Worm (Caenorhabditis elegans) whole organism, L4 larva: Measurements from ENCODE around the gene glr-7.

Source experiments
- F49E8.2 ChIP-seq: sonication (generic microtip); optimal IDR thresholded peaks from 2 replicates; lab custom pipeline; 2016; ENCODE audit warnings: missing compliant biosample characterization, mild to moderate bottlenecking, missing genetic modification characterization, borderline replicate concordance
- R02D3.7 ChIP-seq: fragments of 150-350 bp; sonication (generic microtip); optimal IDR thresholded peaks from 3 replicates; lab custom pipeline; 2014; ENCODE audit warnings: missing biosample characterization, missing genetic modification characterization
- aha-1 ChIP-seq: fragments of 150-350 bp; peaks from one replicate; lab custom pipeline; 2014; ENCODE audit warnings: missing biosample characterization, missing genetic modification characterization
- ama-1 ChIP-seq: fragments of 150-350 bp; optimal IDR thresholded peaks from 2 replicates; lab custom pipeline; 2014; ENCODE audit warnings: inconsistent platforms, mixed read lengths
- arid-1 ChIP-seq: fragments of 200-800 bp; sonication (Bioruptor generic); conservative IDR thresholded peaks from 2 replicates; pipeline ENCODE4 v1.3.6; 2022; ENCODE audit warnings: missing genetic modification reagents, missing genetic modification characterization, missing compliant biosample characterization
- ceh-62 ChIP-seq: sonication (generic microtip); optimal IDR thresholded peaks from 2 replicates; lab custom pipeline; 2017; ENCODE audit warnings: missing biosample characterization, missing genetic modification characterization
- ceh-82 ChIP-seq: sonication (generic microtip); optimal IDR thresholded peaks from 2 replicates; lab custom pipeline; 2017; ENCODE audit warnings: missing biosample characterization, missing genetic modification characterization
- ctbp-1 ChIP-seq: fragments of 200-800 bp; sonication (Bioruptor generic); IDR thresholded peaks from 2 replicates; pipeline ENCODE4 v1.3.6; 2022; ENCODE audit warnings: missing genetic modification reagents, missing genetic modification characterization, missing compliant biosample characterization
- daf-16 ChIP-seq, 3 experiments: sonication (generic microtip); optimal IDR thresholded peaks; 2 replicates each; lab custom pipeline; 2016 to 2017; ENCODE audit warnings: missing genetic modification characterization in 3 of 3, missing genetic modification reagents in 3 of 3, mild to moderate bottlenecking in 2 of 3, missing compliant biosample characterization in 2 of 3, missing biosample characterization in 1 of 3, moderate library complexity in 1 of 3
- daf-8 ChIP-seq: fragments of 200-800 bp; sonication (Bioruptor generic); IDR thresholded peaks from 2 replicates; pipeline ENCODE4 v1.3.6; 2022; ENCODE audit warnings: missing genetic modification characterization, missing compliant biosample characterization
- dmd-6 ChIP-seq: fragments of 200-800 bp; sonication (Bioruptor generic); IDR thresholded peaks from 2 replicates; pipeline ENCODE4 v1.3.6; 2022; ENCODE audit warnings: missing genetic modification reagents, missing genetic modification characterization, missing compliant biosample characterization
- dmd-9 ChIP-seq: fragments of 200-800 bp; sonication (Bioruptor generic); IDR thresholded peaks from 2 replicates; pipeline ENCODE4 v1.3.6; 2022; ENCODE audit warnings: missing genetic modification reagents, missing genetic modification characterization, missing compliant biosample characterization
- duxl-1 ChIP-seq: sonication (generic microtip); optimal IDR thresholded peaks from 2 replicates; lab custom pipeline; 2016; ENCODE audit warnings: mild to moderate bottlenecking, missing genetic modification characterization, moderate library complexity, missing compliant biosample characterization; ENCODE audit not compliant: poor library complexity
- dve-1 ChIP-seq: sonication (generic microtip); optimal IDR thresholded peaks from 2 replicates; lab custom pipeline; 2017; ENCODE audit warnings: antibody characterized with exemption, mild to moderate bottlenecking, missing genetic modification characterization, missing compliant biosample characterization; ENCODE audit not compliant: insufficient read depth
- egl-27 ChIP-seq: sonication (generic microtip); optimal IDR thresholded peaks from 3 replicates; lab custom pipeline; 2017; ENCODE audit warnings: missing biosample characterization, missing genetic modification reagents, missing genetic modification characterization
- fkh-10 ChIP-seq: fragments of 150-350 bp; optimal IDR thresholded peaks from 2 replicates; lab custom pipeline; 2014; ENCODE audit warnings: missing biosample characterization, missing genetic modification reagents, missing genetic modification characterization
- fos-1 ChIP-seq: fragments of 150-350 bp; optimal IDR thresholded peaks from 2 replicates; lab custom pipeline; 2014; ENCODE audit warnings: missing biosample characterization, missing genetic modification characterization
- gei-8 ChIP-seq: fragments of 200-800 bp; sonication (Bioruptor generic); optimal IDR thresholded peaks from 2 replicates; lab custom pipeline; 2018; ENCODE audit warnings: mild to moderate bottlenecking, missing genetic modification characterization, missing compliant biosample characterization
- hlh-30 ChIP-seq: sonication (generic microtip); optimal IDR thresholded peaks from 2 replicates; lab custom pipeline; 2017; ENCODE audit warnings: antibody characterized with exemption, mild to moderate bottlenecking, missing genetic modification characterization, missing compliant biosample characterization; ENCODE audit not compliant: insufficient read depth
- hmg-1.1 ChIP-seq: fragments of 200-800 bp; sonication (Bioruptor generic); IDR thresholded peaks from 2 replicates; pipeline ENCODE4 v1.3.6; 2022; ENCODE audit warnings: missing genetic modification reagents, missing genetic modification characterization, missing compliant biosample characterization
- lin-13 ChIP-seq: fragments of 150-350 bp; optimal IDR thresholded peaks from 2 replicates; lab custom pipeline; 2014; ENCODE audit warnings: missing biosample characterization, missing genetic modification reagents, missing genetic modification characterization
- lsy-2 ChIP-seq, 2 experiments: fragments of 150-350 bp in 1 of 2; sonication (generic microtip) in 1 of 2; optimal IDR thresholded peaks; 2 replicates each; lab custom pipeline; 2014 to 2017; ENCODE audit warnings: missing biosample characterization in 2 of 2, missing genetic modification characterization in 2 of 2
- mdt-29 ChIP-seq: fragments of 200-800 bp; sonication (Bioruptor generic); IDR thresholded peaks from 2 replicates; pipeline ENCODE4 v1.3.6; 2022; ENCODE audit warnings: missing genetic modification reagents, missing genetic modification characterization, missing compliant biosample characterization
- mes-2 ChIP-seq: sonication (generic microtip); optimal IDR thresholded peaks from 2 replicates; lab custom pipeline; 2016; ENCODE audit warnings: missing genotype, mild to moderate bottlenecking, missing genetic modification characterization, missing compliant biosample characterization; ENCODE audit not compliant: poor library complexity, severe bottlenecking
- nhr-111 ChIP-seq: fragments of 200-800 bp; sonication (Bioruptor generic); optimal IDR thresholded peaks from 2 replicates; lab custom pipeline; 2018; ENCODE audit warnings: mild to moderate bottlenecking, missing genetic modification characterization, missing compliant biosample characterization
- nhr-6 ChIP-seq: fragments of 150-350 bp; optimal IDR thresholded peaks from 2 replicates; lab custom pipeline; 2014; ENCODE audit warnings: missing biosample characterization, missing genetic modification characterization
- php-3 ChIP-seq: fragments of 200-800 bp; sonication (Bioruptor generic); IDR thresholded peaks from 2 replicates; pipeline ENCODE4 v1.3.6; 2022; ENCODE audit warnings: missing genetic modification reagents, missing genetic modification characterization, missing compliant biosample characterization
- rbr-2 ChIP-seq: sonication (generic microtip); optimal IDR thresholded peaks from 2 replicates; lab custom pipeline; 2016; ENCODE audit warnings: missing genotype, missing genetic modification characterization, missing compliant biosample characterization
- set-16 ChIP-seq: fragments of 200-800 bp; sonication (Bioruptor generic); IDR thresholded peaks from 2 replicates; pipeline ENCODE4 v1.3.6; 2022; ENCODE audit warnings: missing genetic modification reagents, missing genetic modification characterization, missing compliant biosample characterization
- snpc-1.2 ChIP-seq: fragments of 200-800 bp; sonication (Bioruptor generic); IDR thresholded peaks from 2 replicates; pipeline ENCODE4 v1.3.6; 2022; ENCODE audit warnings: missing genetic modification reagents, missing genetic modification characterization, missing compliant biosample characterization
- snpc-4 ChIP-seq: fragments of 150-350 bp; optimal IDR thresholded peaks from 2 replicates; lab custom pipeline; 2014; ENCODE audit warnings: missing biosample characterization, missing genetic modification characterization
- tag-97 ChIP-seq: fragments of 200-800 bp; sonication (Bioruptor generic); IDR thresholded peaks from 2 replicates; pipeline ENCODE4 v1.3.6; 2022; ENCODE audit warnings: missing genetic modification characterization, missing compliant biosample characterization
- unc-62 ChIP-seq, 3 experiments: fragments of 150-350 bp in 1 of 3; sonication (generic microtip); optimal IDR thresholded peaks in 2 of 3; peaks in 1 of 3; 1 replicate in 1 of 3; 2 replicates in 2 of 3; lab custom pipeline; 2014 to 2017; ENCODE audit warnings: missing biosample characterization in 3 of 3, missing genetic modification characterization in 3 of 3, missing genetic modification reagents in 3 of 3, missing genotype in 1 of 3
- zag-1 ChIP-seq: fragments of 150-350 bp; optimal IDR thresholded peaks from 2 replicates; lab custom pipeline; 2014; ENCODE audit warnings: missing biosample characterization, missing genetic modification characterization
- zfp-3 ChIP-seq: fragments of 200-800 bp; sonication (Bioruptor generic); conservative IDR thresholded peaks from 2 replicates; pipeline ENCODE4 v1.3.6; 2022; ENCODE audit warnings: missing genetic modification reagents, missing genetic modification characterization, missing compliant biosample characterization
- zip-2 ChIP-seq: fragments of 150-350 bp; optimal IDR thresholded peaks from 2 replicates; lab custom pipeline; 2014; ENCODE audit warnings: missing biosample characterization, missing genetic modification characterization
- ztf-11 ChIP-seq: fragments of 150-350 bp; optimal IDR thresholded peaks from 2 replicates; lab custom pipeline; 2014; ENCODE audit warnings: missing biosample characterization, missing genetic modification characterization
- ztf-7 ChIP-seq: fragments of 150-350 bp; optimal IDR thresholded peaks from 2 replicates; lab custom pipeline; 2014; ENCODE audit warnings: missing biosample characterization, missing genetic modification characterization

Gene glr-7

ce11 chrX:2447214-2447613 is 27.5 kb upstream of the glr-7 start:
- TF ChIP-seq ztf-7 (tag; lab: Kevin White, UChicago) (no peak), set-16 (GFP tag; lab: Robert Waterston, UW) (peak; percentile 34; the same call in 1 of the 2 replicates), tag-97 (no peak), dmd-9 (GFP tag; lab: Robert Waterston, UW) (no peak), ama-1 (lab: Kevin White, UChicago) (no peak), nhr-6 (tag; lab: Kevin White, UChicago) (no peak)
- TF ChIP-seq, all 104 proteins: peak for 1

- TF ChIP-seq mdt-29 (GFP tag; lab: Robert Waterston, UW) = no peak
- no peak for TF ChIP-seq ceh-82 (tag; lab: Kevin White, UChicago)
- no peak for TF ChIP-seq hlh-30 (tag; lab: Kevin White, UChicago)
- TF ChIP-seq fkh-10 (GFP tag; lab: Kevin White, UChicago) = no peak
- no peak for TF ChIP-seq gei-8 (GFP tag; lab: Kevin White, UChicago)
- no peak for TF ChIP-seq daf-8
- TF ChIP-seq zip-2 (tag; lab: Kevin White, UChicago) = no peak
- no peak for TF ChIP-seq R02D3.7 (tag; lab: Kevin White, UChicago)
- TF ChIP-seq dve-1 = no peak
- no peak for TF ChIP-seq mes-2 (tag; lab: Kevin White, UChicago)
- no peak for TF ChIP-seq arid-1 (GFP tag; lab: Robert Waterston, UW)
- TF ChIP-seq ceh-62 (tag; lab: Kevin White, UChicago) = no peak
- no peak for TF ChIP-seq php-3 (GFP tag; lab: Robert Waterston, UW)
- no peak for TF ChIP-seq lin-13 (GFP tag; lab: Kevin White, UChicago)
- TF ChIP-seq dmd-6 = no peak
- no peak for TF ChIP-seq rbr-2 (tag; lab: Kevin White, UChicago)
- peak; percentile 65 for TF ChIP-seq set-16 (GFP tag; lab: Robert Waterston, UW)
- TF ChIP-seq hmg-1.1 (GFP tag; lab: Robert Waterston, UW) = no peak
- TF ChIP-seq duxl-1 = no peak
- TF ChIP-seq unc-62 (GFP tag; optimal IDR thresholded peaks at IDR 0.05 in 1 of 2; lab: Kevin White, UChicago) = peak in 1 of 2 experiments; percentile 94
- TF ChIP-seq unc-62 (tag; optimal IDR thresholded peaks at IDR 0.05; lab: Kevin White, UChicago) = no peak
- no peak for TF ChIP-seq lsy-2 (tag; optimal IDR thresholded peaks at IDR 0.05; lab: Kevin White, UChicago)
- no peak for TF ChIP-seq ztf-11 (tag; lab: Kevin White, UChicago)
- TF ChIP-seq egl-27 = no peak
- peak; percentile 33 for TF ChIP-seq aha-1 (tag; lab: Kevin White, UChicago)
- no peak for TF ChIP-seq snpc-4
Observed at ce11 chrX:2446185-2446584, 26.5 kb upstream of the glr-7 start.

ce11 chrX:2443304-2443703 is 23.6 kb upstream of the glr-7 start, which contains the start of gene T07D1.3:
TSS of gene T07D1.3 (minus strand) at chrX:2443404.
- TF ChIP-seq nhr-111 (GFP tag; lab: Kevin White, UChicago) (no peak), fos-1 (tag; lab: Kevin White, UChicago) (no peak), ctbp-1 (GFP tag; lab: Robert Waterston, UW) (no peak), zfp-3 (GFP tag; lab: Robert Waterston, UW) (no peak), daf-16 (GFP tag; optimal IDR thresholded peaks at IDR 0.05; lab: Kevin White, UChicago) (no peak), daf-16 (tag; optimal IDR thresholded peaks at IDR 0.05; lab: Kevin White, UChicago) (no peak), zip-2 (tag; lab: Kevin White, UChicago) (no peak), zag-1 (no peak), ztf-7 (tag; lab: Kevin White, UChicago) (no peak), duxl-1 (no peak), F49E8.2 (tag; lab: Kevin White, UChicago) (no peak), snpc-1.2 (GFP tag; lab: Robert Waterston, UW) (no peak)
